Worm (Caenorhabditis elegans) whole organism, late embryonic: ENCODE measurements around the gene Y43F8B.17.

Source experiments
- C08G9.2 ChIP-seq: sonication (generic microtip); optimal IDR thresholded peaks from 2 replicates; lab custom pipeline; 2016; ENCODE audit warnings: mild to moderate bottlenecking, missing genetic modification characterization, moderate library complexity, missing compliant biosample characterization
- C38D4.7 ChIP-seq: fragments of 200-800 bp; sonication (Bioruptor generic); optimal IDR thresholded peaks from 2 replicates; lab custom pipeline; 2018; ENCODE audit warnings: mild to moderate bottlenecking, missing genetic modification characterization, moderate library complexity, missing compliant biosample characterization
- F13H6.1 ChIP-seq: sonication (generic microtip); optimal IDR thresholded peaks from 2 replicates; lab custom pipeline; 2016; ENCODE audit warnings: missing genetic modification characterization, missing compliant biosample characterization
- K02D7.2 ChIP-seq: sonication (generic microtip); optimal IDR thresholded peaks from 2 replicates; lab custom pipeline; 2017; ENCODE audit warnings: mild to moderate bottlenecking, missing genetic modification characterization, missing compliant biosample characterization
- ceh-19 ChIP-seq: fragments of 200-800 bp; sonication (Bioruptor generic); optimal IDR thresholded peaks from 2 replicates; lab custom pipeline; 2018; ENCODE audit warnings: mild to moderate bottlenecking, missing genetic modification characterization, missing compliant biosample characterization
- ceh-2 ChIP-seq: sonication (generic microtip); optimal IDR thresholded peaks from 2 replicates; lab custom pipeline; 2016; ENCODE audit warnings: missing genotype, missing genetic modification characterization, missing compliant biosample characterization
- ceh-22 ChIP-seq: sonication (generic microtip); optimal IDR thresholded peaks from 2 replicates; lab custom pipeline; 2017; ENCODE audit warnings: missing biosample characterization, missing genetic modification characterization
- ceh-48 ChIP-seq: sonication (generic microtip); optimal IDR thresholded peaks from 2 replicates; lab custom pipeline; 2016; ENCODE audit warnings: missing genetic modification characterization, inconsistent platforms, missing compliant biosample characterization
- ceh-6 ChIP-seq: fragments of 200-800 bp; sonication (Bioruptor generic); optimal IDR thresholded peaks from 2 replicates; lab custom pipeline; 2018; ENCODE audit warnings: mild to moderate bottlenecking, missing genetic modification characterization, missing compliant biosample characterization
- ceh-9 ChIP-seq: sonication (generic microtip); optimal IDR thresholded peaks from 2 replicates; lab custom pipeline; 2016; ENCODE audit warnings: mild to moderate bottlenecking, missing genetic modification characterization, inconsistent platforms, missing compliant biosample characterization
- dmd-4 ChIP-seq: sonication (generic microtip); optimal IDR thresholded peaks from 2 replicates; lab custom pipeline; 2016; ENCODE audit warnings: borderline replicate concordance, missing genetic modification characterization, missing compliant biosample characterization
- ets-4 ChIP-seq: sonication (generic microtip); optimal IDR thresholded peaks from 2 replicates; lab custom pipeline; 2016; ENCODE audit warnings: missing genetic modification characterization, missing compliant biosample characterization
- eyg-1 ChIP-seq: sonication (generic microtip); optimal IDR thresholded peaks from 2 replicates; lab custom pipeline; 2016; ENCODE audit warnings: missing genotype, missing genetic modification characterization, missing compliant biosample characterization
- fax-1 ChIP-seq: sonication (generic microtip); optimal IDR thresholded peaks from 2 replicates; lab custom pipeline; 2016; ENCODE audit warnings: missing genotype, missing genetic modification characterization, missing compliant biosample characterization
- fkh-6 ChIP-seq: sonication (generic microtip); optimal IDR thresholded peaks from 2 replicates; lab custom pipeline; 2016; ENCODE audit warnings: missing genetic modification characterization, missing compliant biosample characterization
- hlh-13 ChIP-seq: fragments of 200-800 bp; sonication (Bioruptor generic); optimal IDR thresholded peaks from 2 replicates; lab custom pipeline; 2018; ENCODE audit warnings: mild to moderate bottlenecking, missing genetic modification characterization, missing compliant biosample characterization
- hlh-30 ChIP-seq: sonication (generic microtip); optimal IDR thresholded peaks from 2 replicates; lab custom pipeline; 2017; ENCODE audit warnings: antibody characterized with exemption, missing genetic modification characterization, missing compliant biosample characterization; ENCODE audit not compliant: insufficient read depth
- hlh-6 ChIP-seq: sonication (generic microtip); optimal IDR thresholded peaks from 2 replicates; lab custom pipeline; 2016; ENCODE audit warnings: missing genotype, missing genetic modification characterization, missing compliant biosample characterization
- hlh-8 ChIP-seq: sonication (generic microtip); optimal IDR thresholded peaks from 2 replicates; lab custom pipeline; 2016; ENCODE audit warnings: missing genotype, missing genetic modification characterization, missing compliant biosample characterization
- lim-6 ChIP-seq: sonication (generic microtip); optimal IDR thresholded peaks from 2 replicates; lab custom pipeline; 2016; ENCODE audit warnings: missing genetic modification characterization, missing compliant biosample characterization
- madf-2 ChIP-seq: sonication (generic microtip); optimal IDR thresholded peaks from 2 replicates; lab custom pipeline; 2017; ENCODE audit warnings: missing genetic modification characterization, missing compliant biosample characterization
- nfya-1 ChIP-seq: sonication (generic microtip); optimal IDR thresholded peaks from 2 replicates; lab custom pipeline; 2017; ENCODE audit warnings: missing genetic modification characterization, mild to moderate bottlenecking, missing compliant biosample characterization, antibody characterized with exemption, moderate library complexity
- nhr-11 ChIP-seq: fragments of 150-350 bp; optimal IDR thresholded peaks from 2 replicates; lab custom pipeline; 2014; ENCODE audit warnings: missing biosample characterization, missing genetic modification characterization
- nhr-232 ChIP-seq: sonication (generic microtip); optimal IDR thresholded peaks from 2 replicates; lab custom pipeline; 2016; ENCODE audit warnings: missing genetic modification characterization, missing compliant biosample characterization
- npax-4 ChIP-seq: sonication (generic microtip); optimal IDR thresholded peaks from 2 replicates; lab custom pipeline; 2016; ENCODE audit warnings: missing genetic modification characterization, missing compliant biosample characterization
- odd-2 ChIP-seq: sonication (generic microtip); optimal IDR thresholded peaks from 2 replicates; lab custom pipeline; 2017; ENCODE audit warnings: antibody characterized with exemption, mild to moderate bottlenecking, missing genetic modification characterization, missing compliant biosample characterization
- pat-9 ChIP-seq: fragments of 200-800 bp; sonication (Bioruptor generic); optimal IDR thresholded peaks from 2 replicates; lab custom pipeline; 2018; ENCODE audit warnings: mild to moderate bottlenecking, missing genetic modification characterization, moderate library complexity, missing compliant biosample characterization
- pqm-1 ChIP-seq: sonication (generic microtip); optimal IDR thresholded peaks from 2 replicates; lab custom pipeline; 2016; ENCODE audit warnings: missing genetic modification characterization, missing compliant biosample characterization
- pros-1 ChIP-seq: fragments of 150-350 bp; optimal IDR thresholded peaks from 2 replicates; lab custom pipeline; 2014; ENCODE audit warnings: missing biosample characterization, missing genetic modification reagents, missing genetic modification characterization
- rnt-1 ChIP-seq: sonication (generic microtip); optimal IDR thresholded peaks from 2 replicates; lab custom pipeline; 2016; ENCODE audit warnings: missing genetic modification characterization, missing compliant biosample characterization
- sox-2 ChIP-seq: fragments of 200-800 bp; sonication (Bioruptor generic); IDR thresholded peaks from 2 replicates; pipeline ENCODE4 v1.3.6; 2022; ENCODE audit warnings: missing genetic modification reagents, missing genetic modification characterization, missing compliant biosample characterization
- sox-4 ChIP-seq: sonication (generic microtip); optimal IDR thresholded peaks from 2 replicates; lab custom pipeline; 2017; ENCODE audit warnings: mild to moderate bottlenecking, missing genetic modification characterization, inconsistent platforms, missing compliant biosample characterization
- tbx-2 ChIP-seq: sonication (generic microtip); optimal IDR thresholded peaks from 2 replicates; lab custom pipeline; 2016; ENCODE audit warnings: missing genetic modification characterization, missing compliant biosample characterization
- tbx-7 ChIP-seq: sonication (generic microtip); optimal IDR thresholded peaks from 2 replicates; lab custom pipeline; 2016; ENCODE audit warnings: missing genotype, missing genetic modification characterization, missing compliant biosample characterization
- unc-42 ChIP-seq: sonication (generic microtip); optimal IDR thresholded peaks from 2 replicates; lab custom pipeline; 2016; ENCODE audit warnings: missing genotype, missing genetic modification characterization, missing compliant biosample characterization

Y43F8B.17 gene

ce11 chrV:19468083-19468482 is 16.4 kb upstream of the Y43F8B.17 start, which contains the start of gene Y43F8B.12:
Y43F8B.12 (plus strand) TSS chrV:19468383.
- no peak for TF ChIP-seq nhr-232
- no peak for TF ChIP-seq ceh-48 (tag; lab: Kevin White, UChicago)
- TF ChIP-seq ets-4 (tag; lab: Kevin White, UChicago), result no peak
- TF ChIP-seq nhr-11 (tag; lab: Kevin White, UChicago), result no peak
- no peak for TF ChIP-seq lim-6 (tag; lab: Kevin White, UChicago)
- TF ChIP-seq hlh-30 (tag; lab: Kevin White, UChicago), result no peak

ce11 chrV:19470385-19470784 is 14.1 kb upstream of the Y43F8B.17 start, which contains the start of gene Y43F8B.11:
Y43F8B.11 (plus strand) TSS chrV:19470685.
- TF ChIP-seq hlh-6 (tag; lab: Kevin White, UChicago) (no peak), fax-1 (no peak), ceh-19 (GFP tag; lab: Kevin White, UChicago) (no peak), tbx-2 (tag; lab: Kevin White, UChicago) (no peak), rnt-1 (tag; lab: Kevin White, UChicago) (no peak), nhr-232 (no peak)

- TF ChIP-seq dmd-4 (tag; lab: Kevin White, UChicago) (no peak), madf-2 (no peak), odd-2 (tag; lab: Kevin White, UChicago) (no peak), ceh-6 (GFP tag; lab: Kevin White, UChicago) (no peak), nfya-1 (tag; lab: Kevin White, UChicago) (no peak), C38D4.7 (GFP tag; lab: Kevin White, UChicago) (no peak), ceh-22 (no peak), sox-2 (GFP tag; lab: Robert Waterston, UW) (no peak), pat-9 (no peak), tbx-7 (tag; lab: Kevin White, UChicago) (no peak), K02D7.2 (tag; lab: Kevin White, UChicago) (no peak), eyg-1 (tag; lab: Kevin White, UChicago) (no peak), nhr-11 (tag; lab: Kevin White, UChicago) (no peak), ceh-48 (tag; lab: Kevin White, UChicago) (no peak), ceh-2 (tag; lab: Kevin White, UChicago) (no peak), unc-42 (tag; lab: Kevin White, UChicago) (no peak)
Measured at ce11 chrV:19473842-19474514, 10.5 kb upstream of the Y43F8B.17 start, which contains the start of gene Y43F8B.10. Y43F8B.10 (plus strand) TSS chrV:19474464.

- TF ChIP-seq unc-42 (tag; lab: Kevin White, UChicago), result no peak
- no peak for TF ChIP-seq fkh-6 (tag; lab: Kevin White, UChicago)
- no peak for TF ChIP-seq odd-2 (tag; lab: Kevin White, UChicago)
- TF ChIP-seq C08G9.2 (tag; lab: Kevin White, UChicago), result no peak
- TF ChIP-seq F13H6.1 (tag; lab: Kevin White, UChicago), result no peak
- TF ChIP-seq sox-4, result no peak
- no peak for TF ChIP-seq hlh-8 (tag; lab: Kevin White, UChicago)
- no peak for TF ChIP-seq hlh-13
- TF ChIP-seq ceh-6 (GFP tag; lab: Kevin White, UChicago), result no peak
- TF ChIP-seq, all 69 proteins: peak for 0
Measured at ce11 chrV:19477302-19477701, 7.2 kb upstream of the Y43F8B.17 start.

ce11 chrV:19477852-19478251 is 6.7 kb upstream of the Y43F8B.17 start, which contains the start of gene Y43F8B.9:
Y43F8B.9 (plus strand) TSS chrV:19478152.
- TF ChIP-seq sox-2 (GFP tag; lab: Robert Waterston, UW), result no peak
- no peak for TF ChIP-seq pros-1
- no peak for TF ChIP-seq pqm-1 (tag; lab: Kevin White, UChicago)
- no peak for TF ChIP-seq rnt-1 (tag; lab: Kevin White, UChicago)
- TF ChIP-seq hlh-8 (tag; lab: Kevin White, UChicago), result no peak
- no peak for TF ChIP-seq ceh-9 (tag; lab: Kevin White, UChicago)
- TF ChIP-seq F13H6.1 (tag; lab: Kevin White, UChicago), result no peak
- TF ChIP-seq npax-4, result no peak
- TF ChIP-seq, all 69 proteins: peak for 0
